Worm (Caenorhabditis elegans): ENCODE measurements around the gene C29E4.11.

The C29E4.11 gene

DNA sequence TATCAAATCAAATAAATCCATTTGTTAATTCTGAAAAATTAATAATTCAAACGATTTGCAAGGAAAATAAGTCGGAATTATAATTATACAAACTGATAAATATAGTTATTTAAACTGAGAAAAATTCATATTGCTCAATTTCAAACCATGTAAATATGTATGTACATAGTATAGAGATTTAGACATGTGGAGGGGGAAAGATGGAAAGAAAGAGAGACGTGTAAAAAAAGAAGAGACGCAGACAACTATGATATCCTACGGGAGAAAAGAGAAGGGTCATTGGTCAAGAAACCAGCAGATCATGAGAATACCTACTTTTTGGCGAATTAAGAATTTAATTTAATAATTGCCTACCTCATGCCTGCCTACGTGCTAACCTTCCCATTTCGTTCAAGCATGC, at the start of gene C29E4.11:
Gene C29E4.11, minus strand, starts transcription at position 30 of the 400 bp plus-strand sequence.
- TF ChIP-seq nhr-43 (tag; optimal IDR thresholded peaks at IDR 0.05; ENCODE audit: poor library complexity, severe bottlenecking) (no peak), fos-1 (tag; optimal IDR thresholded peaks at IDR 0.05) (no peak), pqm-1 (tag; optimal IDR thresholded peaks at IDR 0.05) (no peak), nhr-23 (tag; optimal IDR thresholded peaks at IDR 0.05) (peak; percentile 30), ceh-9 (tag; optimal IDR thresholded peaks at IDR 0.05) (no peak), mdl-1 (tag; optimal IDR thresholded peaks at IDR 0.05) (no peak), nhr-77 (tag; optimal IDR thresholded peaks at IDR 0.05) (no peak), elt-1 (tag; optimal IDR thresholded peaks at IDR 0.05) (no peak), mml-1 (tag; optimal IDR thresholded peaks at IDR 0.05) (no peak), ceh-82 (tag; optimal IDR thresholded peaks at IDR 0.05) (no peak), nhr-12 (tag; optimal IDR thresholded peaks at IDR 0.05) (no peak), pha-4 (tag; optimal IDR thresholded peaks at IDR 0.05) (peak; percentile 66), nfya-1 (tag; optimal IDR thresholded peaks at IDR 0.05; ENCODE audit: insufficient read depth) (peak; percentile 32), ztf-4 (tag; optimal IDR thresholded peaks at IDR 0.05) (no peak), R02D3.7 (tag; optimal IDR thresholded peaks at IDR 0.05) (no peak), sea-2 (GFP tag; optimal IDR thresholded peaks at IDR 0.05) (no peak)

- TF ChIP-seq ceh-82 (tag; optimal IDR thresholded peaks at IDR 0.05) = no peak
- no peak for TF ChIP-seq fkh-2 (tag; optimal IDR thresholded peaks at IDR 0.05)
- no peak for TF ChIP-seq ama-1 (optimal IDR thresholded peaks at IDR 0.05)
- no peak for TF ChIP-seq lsy-12 (tag; optimal IDR thresholded peaks at IDR 0.05)
- no peak for TF ChIP-seq ceh-16 (tag; optimal IDR thresholded peaks at IDR 0.05)
- no peak for TF ChIP-seq nhr-25 (tag; optimal IDR thresholded peaks at IDR 0.05)
- no peak for TF ChIP-seq sea-2 (GFP tag; optimal IDR thresholded peaks at IDR 0.05)
- TF ChIP-seq snpc-4 (tag; optimal IDR thresholded peaks at IDR 0.05) = no peak
- TF ChIP-seq unc-39 (tag; optimal IDR thresholded peaks at IDR 0.05) = no peak
- no peak for TF ChIP-seq R02D3.7 (tag; optimal IDR thresholded peaks at IDR 0.05)
- TF ChIP-seq elt-3 (tag; optimal IDR thresholded peaks at IDR 0.05) = no peak
- no peak for TF ChIP-seq nhr-12 (tag; optimal IDR thresholded peaks at IDR 0.05)
- no peak for TF ChIP-seq skn-1 (tag; optimal IDR thresholded peaks at IDR 0.05)
- no peak for TF ChIP-seq lin-39 (tag; optimal IDR thresholded peaks at IDR 0.05)
- no peak for TF ChIP-seq mdl-1 (tag; optimal IDR thresholded peaks at IDR 0.05)
- no peak for TF ChIP-seq pha-4 (tag; optimal IDR thresholded peaks at IDR 0.05)
- no peak for TF ChIP-seq fkh-10 (GFP tag; optimal IDR thresholded peaks at IDR 0.05)
- TF ChIP-seq ceh-9 (tag; optimal IDR thresholded peaks at IDR 0.05) = no peak
- TF ChIP-seq nhr-237 (tag; optimal IDR thresholded peaks at IDR 0.05) = no peak
- no peak for TF ChIP-seq nhr-76 (tag; optimal IDR thresholded peaks at IDR 0.05)
Observed at ce11 chrIII:8004091-8004490, 46.2 kb upstream of the C29E4.11 start, which contains the start of gene C06G4.6. TSS of gene C06G4.6 (plus strand) at chrIII:8004391.

- TF ChIP-seq fkh-10 (GFP tag; optimal IDR thresholded peaks at IDR 0.05) (no peak), mml-1 (tag; optimal IDR thresholded peaks at IDR 0.05) (no peak), lin-39 (tag; optimal IDR thresholded peaks at IDR 0.05) (no peak), ceh-82 (tag; optimal IDR thresholded peaks at IDR 0.05) (no peak), skn-1 (tag; optimal IDR thresholded peaks at IDR 0.05) (no peak), nhr-43 (tag; optimal IDR thresholded peaks at IDR 0.05; ENCODE audit: poor library complexity, severe bottlenecking) (no peak)
Observed at ce11 chrIII:8001557-8001956, 43.6 kb upstream of the C29E4.11 start.

ce11 chrIII:7997447-7998046, 39.6 kb upstream of the C29E4.11 start:
- TF ChIP-seq ceh-82 (tag; optimal IDR thresholded peaks at IDR 0.05) (no peak), nhr-25 (tag; optimal IDR thresholded peaks at IDR 0.05) (no peak), pha-4 (tag; optimal IDR thresholded peaks at IDR 0.05) (no peak), zag-1 (tag; optimal IDR thresholded peaks at IDR 0.05) (no peak), R02D3.7 (tag; optimal IDR thresholded peaks at IDR 0.05) (no peak), fos-1 (tag; optimal IDR thresholded peaks at IDR 0.05) (no peak), tbx-2 (tag; optimal IDR thresholded peaks at IDR 0.05) (no peak), lsy-12 (tag; optimal IDR thresholded peaks at IDR 0.05) (no peak), ZK546.5 (tag; optimal IDR thresholded peaks at IDR 0.05) (no peak), lin-15B (tag; optimal IDR thresholded peaks at IDR 0.05) (no peak), nhr-28 (tag; optimal IDR thresholded peaks at IDR 0.05) (no peak), lin-39 (tag; optimal IDR thresholded peaks at IDR 0.05) (no peak), aly-2 (tag; optimal IDR thresholded peaks at IDR 0.05) (no peak), ama-1 (optimal IDR thresholded peaks at IDR 0.05) (no peak)

All from whole organism, L3 larva.